Worm (Caenorhabditis elegans): Measurements from ENCODE around the gene asp-12.

asp-12 gene

DNA sequence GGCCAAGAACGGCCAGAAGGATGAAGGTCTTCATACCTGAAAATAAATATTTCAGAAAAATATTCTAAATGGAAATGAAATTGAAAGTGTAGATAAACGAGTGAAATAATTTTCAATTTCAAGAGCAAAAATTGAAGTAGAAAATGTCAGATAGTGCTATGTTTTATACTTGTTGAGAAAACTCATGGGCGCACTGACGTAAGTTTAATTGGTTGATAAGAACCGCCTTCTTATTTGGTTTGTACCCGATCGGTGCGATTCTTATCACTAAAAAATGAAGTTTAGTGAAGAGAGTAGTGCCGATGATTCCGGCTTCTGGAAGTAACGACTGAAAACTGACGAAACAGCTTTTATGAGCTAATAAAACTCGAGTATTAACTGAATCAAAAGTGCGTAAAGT lies at the start of gene asp-12, which contains the start of gene asp-6:
Gene asp-12, plus strand, starts transcription at position 309 of the 400 bp plus-strand sequence.
Gene asp-6, minus strand, starts transcription at position 36 of the 400 bp plus-strand sequence.
- no peak for TF ChIP-seq him-1 (tag; optimal IDR thresholded peaks at IDR 0.05)
- no peak for TF ChIP-seq dao-5 (tag; optimal IDR thresholded peaks at IDR 0.05)

- TF ChIP-seq him-1 (tag; optimal IDR thresholded peaks at IDR 0.05) (no peak), dao-5 (tag; optimal IDR thresholded peaks at IDR 0.05) (no peak), W03F9.2 (tag; optimal IDR thresholded peaks at IDR 0.05) (no peak)
Observed at ce11 chrV:8219550-8219949, 49.5 kb upstream of the asp-12 start.

DNA sequence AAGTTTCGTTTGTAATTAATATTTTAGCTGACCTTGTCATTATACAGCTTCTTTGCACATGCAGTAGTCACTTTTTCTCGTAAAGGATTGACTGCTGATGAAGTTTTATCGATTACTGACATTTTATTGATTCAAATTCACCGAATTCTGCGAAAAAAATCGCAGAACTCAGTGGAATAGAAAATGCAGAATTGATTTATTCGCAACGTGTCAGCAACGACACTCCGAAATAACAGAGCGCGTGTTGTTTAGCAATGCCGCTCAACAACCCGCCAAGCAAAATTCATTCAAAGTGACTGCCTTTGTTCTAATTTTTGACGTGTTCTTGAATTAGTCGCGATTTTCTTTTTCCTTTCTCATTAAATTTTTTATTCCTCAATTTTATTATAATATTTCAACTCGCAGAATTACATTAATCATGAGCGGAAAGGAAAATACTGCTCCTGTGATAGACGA lies 47.9 kb upstream of the asp-12 start, which contains the start of the genes cogc-6 and air-1:
Gene cogc-6, minus strand, starts transcription at position 234 of the 456 bp plus-strand sequence.
Gene air-1, plus strand, starts transcription at position 406 of the 456 bp plus-strand sequence.
- TF ChIP-seq W03F9.2 (tag; optimal IDR thresholded peaks at IDR 0.05) (no peak), him-1 (tag; optimal IDR thresholded peaks at IDR 0.05) (no peak), dao-5 (tag; optimal IDR thresholded peaks at IDR 0.05) (no peak)

DNA sequence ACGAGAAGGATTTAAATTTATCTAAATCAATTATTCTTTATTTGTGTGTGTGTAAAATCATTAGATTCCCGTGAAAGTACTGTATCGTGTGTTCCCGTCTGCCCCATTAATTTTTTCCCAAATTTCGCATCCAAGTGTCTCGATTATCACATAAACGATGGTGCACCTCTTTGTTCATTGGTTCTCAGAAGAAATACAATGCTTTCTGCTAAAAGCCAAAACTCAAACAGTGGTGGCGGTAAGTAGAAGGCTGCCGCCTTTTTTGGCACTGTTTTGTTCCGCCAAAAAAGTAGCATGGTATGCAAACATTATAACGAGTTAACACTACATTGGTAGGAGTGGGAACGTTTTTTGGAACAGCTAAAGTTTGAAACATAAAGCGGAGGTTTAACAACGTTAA lies 45.6 kb upstream of the asp-12 start:
- TF ChIP-seq W03F9.2 (tag; optimal IDR thresholded peaks at IDR 0.05) (no peak), him-1 (tag; optimal IDR thresholded peaks at IDR 0.05) (no peak), dao-5 (tag; optimal IDR thresholded peaks at IDR 0.05) (no peak)

ce11 chrV:8224634-8225033 lies 44.4 kb upstream of the asp-12 start, which contains the start of gene pax-1:
TSS of gene pax-1 (plus strand) at chrV:8224934.
- TF ChIP-seq him-1 (tag; optimal IDR thresholded peaks at IDR 0.05), result no peak
- no peak for TF ChIP-seq dao-5 (tag; optimal IDR thresholded peaks at IDR 0.05)
- no peak for TF ChIP-seq W03F9.2 (tag; optimal IDR thresholded peaks at IDR 0.05)

DNA sequence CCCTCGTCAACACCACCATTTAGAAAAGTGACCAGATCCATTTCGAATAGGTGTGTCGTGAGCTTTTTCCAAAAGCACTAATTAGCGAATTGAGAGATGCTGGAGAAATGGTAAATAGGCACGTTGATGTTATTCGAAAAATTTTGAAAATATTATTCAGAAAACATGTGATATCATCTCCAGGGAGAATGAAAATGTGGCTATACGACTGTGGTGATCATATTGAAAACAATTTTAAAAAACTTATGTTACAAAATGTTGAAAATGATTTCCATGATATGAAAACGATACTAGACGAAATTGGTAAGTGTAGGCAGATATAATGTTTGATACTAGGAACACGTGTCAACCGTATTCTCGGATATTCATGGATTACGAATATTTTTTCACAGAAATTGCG lies 42.2 kb upstream of the asp-12 start, which contains the start of gene K07C11.10:
Gene K07C11.10, minus strand, starts transcription at position 101 of the 400 bp plus-strand sequence.
- TF ChIP-seq W03F9.2 (tag; optimal IDR thresholded peaks at IDR 0.05) (no peak), him-1 (tag; optimal IDR thresholded peaks at IDR 0.05) (no peak), dao-5 (tag; optimal IDR thresholded peaks at IDR 0.05) (no peak)

ce11 chrV:8228712-8229119 lies 40.3 kb upstream of the asp-12 start:
- TF ChIP-seq dao-5 (tag; optimal IDR thresholded peaks at IDR 0.05) (no peak), him-1 (tag; optimal IDR thresholded peaks at IDR 0.05) (peak; percentile 24), W03F9.2 (tag; optimal IDR thresholded peaks at IDR 0.05) (peak; percentile 82)

DNA sequence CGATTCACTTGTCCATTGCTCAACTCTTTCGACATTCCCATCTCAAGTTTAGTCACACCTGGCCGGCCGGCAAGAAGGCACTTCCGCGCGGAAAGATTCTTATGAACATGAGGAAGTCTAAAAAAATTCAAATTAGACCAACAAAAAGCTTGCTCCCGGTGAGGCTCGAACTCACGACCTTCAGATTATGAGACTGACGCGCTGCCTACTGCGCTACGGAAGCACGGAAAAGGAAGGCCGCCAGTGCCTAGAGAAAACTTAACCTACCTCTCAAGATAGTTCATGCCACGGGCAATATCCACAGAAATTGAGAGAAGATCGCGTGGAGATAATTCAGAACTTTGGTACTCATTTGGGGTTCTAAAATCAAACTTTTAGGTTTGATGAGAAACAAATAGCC lies 39.0 kb upstream of the asp-12 start:
- no peak for TF ChIP-seq him-1 (tag; optimal IDR thresholded peaks at IDR 0.05)
- TF ChIP-seq W03F9.2 (tag; optimal IDR thresholded peaks at IDR 0.05), result no peak
- no peak for TF ChIP-seq dao-5 (tag; optimal IDR thresholded peaks at IDR 0.05)

DNA sequence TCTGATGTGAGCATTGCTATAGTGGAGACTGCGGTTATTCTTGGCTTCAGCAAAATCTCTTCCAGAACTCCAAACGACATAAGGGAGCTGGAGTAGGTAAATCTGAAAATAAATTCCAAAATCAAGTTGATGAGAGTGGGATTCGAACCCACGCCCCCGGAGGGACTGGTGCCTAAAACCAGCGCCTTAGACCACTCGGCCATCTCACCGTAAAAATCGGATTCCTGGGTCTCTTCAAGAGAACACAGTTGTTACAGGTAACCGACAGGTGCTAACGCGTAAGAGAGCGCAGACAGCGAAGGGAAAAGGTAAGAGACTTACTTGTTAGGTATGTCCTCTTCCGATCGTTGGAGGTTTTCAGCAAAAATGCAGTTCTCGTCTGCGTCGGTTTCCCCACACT lies 33.7 kb upstream of the asp-12 start:
- no peak for TF ChIP-seq W03F9.2 (tag; optimal IDR thresholded peaks at IDR 0.05)
- no peak for TF ChIP-seq dao-5 (tag; optimal IDR thresholded peaks at IDR 0.05)
- TF ChIP-seq him-1 (tag; optimal IDR thresholded peaks at IDR 0.05), result no peak

- no peak for TF ChIP-seq dao-5 (tag; optimal IDR thresholded peaks at IDR 0.05)
- TF ChIP-seq W03F9.2 (tag; optimal IDR thresholded peaks at IDR 0.05), result no peak
- TF ChIP-seq him-1 (tag; optimal IDR thresholded peaks at IDR 0.05), result no peak
Observed at ce11 chrV:8238290-8238689, 30.7 kb upstream of the asp-12 start, which contains the start of gene rol-3. TSS of gene rol-3 (minus strand) at chrV:8238409.

ce11 chrV:8239928-8240327 lies 29.1 kb upstream of the asp-12 start, which contains the start of gene C16D9.3:
TSS of gene C16D9.3 (minus strand) at chrV:8240028.
- TF ChIP-seq him-1 (tag; optimal IDR thresholded peaks at IDR 0.05) (no peak), W03F9.2 (tag; optimal IDR thresholded peaks at IDR 0.05) (no peak), dao-5 (tag; optimal IDR thresholded peaks at IDR 0.05) (no peak)

- TF ChIP-seq him-1 (tag; optimal IDR thresholded peaks at IDR 0.05), result no peak
- TF ChIP-seq W03F9.2 (tag; optimal IDR thresholded peaks at IDR 0.05), result no peak
Observed at ce11 chrV:8242798-8243197, 26.2 kb upstream of the asp-12 start, which contains the start of gene C16D9.4. TSS of gene C16D9.4 (minus strand) at chrV:8242898.

DNA sequence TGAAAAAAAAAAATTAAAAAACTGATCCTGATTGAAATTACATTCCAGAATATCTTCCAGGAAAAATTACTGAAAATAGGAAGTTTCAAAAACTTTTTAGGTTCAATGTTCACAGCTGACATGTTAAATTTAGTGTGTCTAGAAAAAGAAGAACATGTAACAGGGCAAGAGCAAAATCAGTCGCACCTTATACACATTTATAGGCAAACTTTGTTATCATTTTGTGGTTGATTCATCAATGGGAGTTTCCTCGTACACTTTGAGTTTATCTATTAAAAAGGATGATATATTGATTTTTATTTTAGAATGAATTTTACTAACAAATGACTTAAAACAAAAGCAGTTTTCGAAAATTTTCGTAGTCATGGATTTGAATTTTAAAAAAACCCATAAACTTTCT lies 25.8 kb upstream of the asp-12 start:
- no peak for TF ChIP-seq him-1 (tag; optimal IDR thresholded peaks at IDR 0.05)
- no peak for TF ChIP-seq dao-5 (tag; optimal IDR thresholded peaks at IDR 0.05)
- no peak for TF ChIP-seq W03F9.2 (tag; optimal IDR thresholded peaks at IDR 0.05)

DNA sequence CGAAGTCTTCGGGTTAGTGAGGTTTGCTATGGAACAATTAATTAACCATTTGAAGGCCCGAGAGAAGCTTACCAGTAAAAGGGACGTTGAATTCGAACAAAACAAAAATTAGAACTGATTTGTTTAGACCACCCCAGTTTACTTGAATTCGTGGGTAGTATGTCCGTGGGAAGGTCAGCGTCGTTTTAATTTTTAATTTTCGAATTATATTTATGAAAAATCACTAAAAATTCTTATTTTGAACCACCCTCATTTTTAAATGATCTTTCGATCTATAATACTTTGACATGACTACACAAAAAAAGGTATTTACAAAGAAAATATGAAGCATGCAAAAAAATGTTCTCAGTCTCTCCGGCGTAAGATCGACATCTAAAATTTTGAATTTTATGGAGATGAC lies 23.6 kb upstream of the asp-12 start, which contains the start of gene C16D9.5:
Gene C16D9.5, minus strand, starts transcription at position 101 of the 400 bp plus-strand sequence.
- TF ChIP-seq W03F9.2 (tag; optimal IDR thresholded peaks at IDR 0.05), result no peak
- TF ChIP-seq dao-5 (tag; optimal IDR thresholded peaks at IDR 0.05), result no peak
- TF ChIP-seq him-1 (tag; optimal IDR thresholded peaks at IDR 0.05), result no peak

Measured in whole organism, L4/young adult.